Fruit fly (Drosophila melanogaster): ENCODE data around the gene CG18809.

CG18809 gene

dm6 chrX:19704083-19704482 is 40.1 kb downstream of the CG18809 start, which contains the start of the genes CG14230 and CG14232:
Gene CG14230, plus strand, starts transcription at chrX:19704176.
Gene CG14232, minus strand, starts transcription at chrX:19704259.
- no peak for TF ChIP-seq Hr4 (GFP tag; optimal IDR thresholded peaks at IDR 0.05)
- no peak for TF ChIP-seq CG11762 (GFP tag; optimal IDR thresholded peaks at IDR 0.05; ENCODE audit: insufficient read depth)
- TF ChIP-seq Eip78C (GFP tag), result peak; percentile 66
- peak; percentile 43 for TF ChIP-seq CG1621 (tag; optimal IDR thresholded peaks at IDR 0.05)
- TF ChIP-seq esn (GFP tag; optimal IDR thresholded peaks at IDR 0.05), result peak; percentile 13
- no peak for TF ChIP-seq CG15336 (GFP tag; IDR thresholded peaks at IDR 0.05)
- TF ChIP-seq achi (GFP tag; optimal IDR thresholded peaks at IDR 0.05), result peak; percentile 12
- no peak for TF ChIP-seq CG10631 (GFP tag; optimal IDR thresholded peaks at IDR 0.05)
- TF ChIP-seq CG9139 (GFP tag; optimal IDR thresholded peaks at IDR 0.05), result no peak
- TF ChIP-seq CG6276 (GFP tag; optimal IDR thresholded peaks at IDR 0.05), result no peak
- no peak for TF ChIP-seq CG3919 (GFP tag; optimal IDR thresholded peaks at IDR 0.05)
- peak; percentile 1 for TF ChIP-seq lz (GFP tag; optimal IDR thresholded peaks at IDR 0.05)
- TF ChIP-seq Sox14 (GFP tag; optimal IDR thresholded peaks at IDR 0.05), result peak; percentile 56

dm6 chrX:19701611-19702010 is 42.5 kb downstream of the CG18809 start, which contains the start of gene Tcs4:
Gene Tcs4, minus strand, starts transcription at chrX:19701755.
- no peak for TF ChIP-seq lz (GFP tag; optimal IDR thresholded peaks at IDR 0.05)
- TF ChIP-seq ss (GFP tag; optimal IDR thresholded peaks at IDR 0.05), result no peak
- no peak for TF ChIP-seq dac (GFP tag; optimal IDR thresholded peaks at IDR 0.05)
- TF ChIP-seq CG34406 (GFP tag; optimal IDR thresholded peaks at IDR 0.05), result no peak
- no peak for TF ChIP-seq Eip75B (GFP tag; optimal IDR thresholded peaks at IDR 0.05)
- no peak for TF ChIP-seq CG11294 (GFP tag; IDR thresholded peaks at IDR 0.05)
- peak; percentile 43; the same call in 1 of the 3 replicates for TF ChIP-seq CG6163 (GFP tag; IDR thresholded peaks at IDR 0.05)
- TF ChIP-seq CG10631 (GFP tag; optimal IDR thresholded peaks at IDR 0.05), result no peak
- TF ChIP-seq CG6854 (GFP tag; optimal IDR thresholded peaks at IDR 0.05), result no peak
- TF ChIP-seq CG3032 (tag; optimal IDR thresholded peaks at IDR 0.05), result peak; percentile 20
- no peak for TF ChIP-seq Blimp-1 (GFP tag; optimal IDR thresholded peaks at IDR 0.05)
- no peak for TF ChIP-seq CG10669 (GFP tag; optimal IDR thresholded peaks at IDR 0.05)
- TF ChIP-seq fd85E (GFP tag; optimal IDR thresholded peaks at IDR 0.05), result no peak
- no peak for TF ChIP-seq pdm3 (GFP tag; optimal IDR thresholded peaks at IDR 0.05)
- TF ChIP-seq spab (GFP tag; optimal IDR thresholded peaks at IDR 0.05), result no peak
- TF ChIP-seq salr (GFP tag; optimal IDR thresholded peaks at IDR 0.05), result no peak
- TF ChIP-seq achi (GFP tag; optimal IDR thresholded peaks at IDR 0.05), result peak; percentile 21
- TF ChIP-seq Eip93F (GFP tag; optimal IDR thresholded peaks at IDR 0.05), result no peak
- no peak for TF ChIP-seq OdsH (GFP tag; optimal IDR thresholded peaks at IDR 0.05)
- no peak for TF ChIP-seq CG16779 (tag; optimal IDR thresholded peaks at IDR 0.05)
- TF ChIP-seq fkh (GFP tag; optimal IDR thresholded peaks at IDR 0.05), result no peak
- no peak for TF ChIP-seq CG15336 (GFP tag; IDR thresholded peaks at IDR 0.05)
- TF ChIP-seq CG32006 (GFP tag; optimal IDR thresholded peaks at IDR 0.05), result no peak
- TF ChIP-seq CG8632 (GFP tag; optimal IDR thresholded peaks at IDR 0.05), result no peak
- no peak for TF ChIP-seq CG9139 (GFP tag; optimal IDR thresholded peaks at IDR 0.05)
- TF ChIP-seq Eip78C (GFP tag), result peak; percentile 67
- TF ChIP-seq Ets21C (GFP tag; optimal IDR thresholded peaks at IDR 0.05), result no peak
- TF ChIP-seq topi (GFP tag; optimal IDR thresholded peaks at IDR 0.05), result no peak
- no peak for TF ChIP-seq Hr4 (GFP tag; optimal IDR thresholded peaks at IDR 0.05)
- no peak for TF ChIP-seq CG6276 (GFP tag; optimal IDR thresholded peaks at IDR 0.05)
- TF ChIP-seq CG1621 (tag; optimal IDR thresholded peaks at IDR 0.05), result no peak
- no peak for TF ChIP-seq vri (GFP tag; optimal IDR thresholded peaks at IDR 0.05)
- TF ChIP-seq Gug (GFP tag; IDR thresholded peaks at IDR 0.05), result no peak
- TF ChIP-seq CG4318 (GFP tag; optimal IDR thresholded peaks at IDR 0.05), result no peak
- no peak for TF ChIP-seq eg (GFP tag; IDR thresholded peaks at IDR 0.05)
- peak; percentile 32 for TF ChIP-seq esn (GFP tag; optimal IDR thresholded peaks at IDR 0.05)
- TF ChIP-seq net (GFP tag; optimal IDR thresholded peaks at IDR 0.05), result no peak
- no peak for TF ChIP-seq Met (GFP tag; optimal IDR thresholded peaks at IDR 0.05)

Data from whole organism, prepupa.